Worm (Caenorhabditis elegans) whole organism, midembryonic: Measurements from ENCODE around the gene sre-19.

Experiments
- T22C8.4 ChIP-seq: fragments of 200-800 bp; sonication (Bioruptor generic); IDR thresholded peaks from 2 replicates; pipeline ENCODE4 v1.3.6; 2022; ENCODE audit warnings: missing genetic modification characterization, missing compliant biosample characterization
- cog-1 ChIP-seq: sonication (generic microtip); optimal IDR thresholded peaks from 2 replicates; lab custom pipeline; 2016; ENCODE audit warnings: missing genetic modification characterization, missing compliant biosample characterization
- flt-1 ChIP-seq: fragments of 200-800 bp; sonication (Bioruptor generic); IDR thresholded peaks from 2 replicates; pipeline ENCODE4 v1.3.6; 2022; ENCODE audit warnings: missing genetic modification characterization, missing compliant biosample characterization
- klf-2 ChIP-seq: fragments of 200-800 bp; sonication (Bioruptor generic); conservative IDR thresholded peaks from 2 replicates; pipeline ENCODE4 v1.3.6; 2022; ENCODE audit warnings: missing genetic modification reagents, missing genetic modification characterization, missing compliant biosample characterization
- med-1 ChIP-seq: sonication (generic microtip); optimal IDR thresholded peaks from 2 replicates; lab custom pipeline; 2017; ENCODE audit warnings: missing genetic modification characterization, mild to moderate bottlenecking, missing compliant biosample characterization, antibody characterized with exemption, missing genetic modification reagents; ENCODE audit not compliant: insufficient read depth
- ref-1 ChIP-seq: fragments of 200-800 bp; sonication (Bioruptor generic); conservative IDR thresholded peaks from 2 replicates; pipeline ENCODE4 v1.3.6; 2022; ENCODE audit warnings: missing genetic modification reagents, missing genetic modification characterization, missing compliant biosample characterization
- tab-1 ChIP-seq: fragments of 200-800 bp; sonication (Bioruptor generic); IDR thresholded peaks from 2 replicates; pipeline ENCODE4 v1.3.6; 2022; ENCODE audit warnings: missing genetic modification characterization, missing compliant biosample characterization
- ztf-23 ChIP-seq: fragments of 200-800 bp; sonication (Bioruptor generic); IDR thresholded peaks from 2 replicates; pipeline ENCODE4 v1.3.6; 2022; ENCODE audit warnings: missing genetic modification reagents, missing genetic modification characterization, missing compliant biosample characterization
- ztf-29 ChIP-seq: fragments of 200-800 bp; sonication (Bioruptor generic); IDR thresholded peaks from 2 replicates; pipeline ENCODE4 v1.3.6; 2022; ENCODE audit warnings: missing genetic modification reagents, missing genetic modification characterization, missing compliant biosample characterization

Gene sre-19

DNA sequence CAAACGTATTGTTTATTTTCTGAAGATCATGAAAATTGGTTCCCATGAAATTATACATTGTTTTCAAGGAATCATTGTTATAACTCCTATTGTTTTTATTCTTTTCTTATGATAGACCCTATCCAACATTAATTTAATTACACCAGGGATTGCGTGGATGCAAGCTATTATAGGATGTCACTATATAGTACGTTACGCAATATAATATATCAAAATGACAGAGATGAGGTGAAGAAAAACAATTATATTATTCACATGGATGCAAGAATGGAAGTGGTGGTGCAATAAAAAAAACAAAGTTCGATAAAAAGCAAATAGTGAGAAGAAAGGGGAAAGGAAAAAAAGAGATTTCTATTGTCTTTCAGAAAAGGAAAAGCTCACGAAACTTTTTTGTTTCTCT, 45.4 kb downstream of the sre-19 start:
- no peak for TF ChIP-seq T22C8.4
- TF ChIP-seq klf-2 (GFP tag; lab: Robert Waterston, UW): no peak
- TF ChIP-seq tab-1 (GFP tag; lab: Robert Waterston, UW): no peak
- TF ChIP-seq ztf-29 (GFP tag; lab: Robert Waterston, UW): no peak
- TF ChIP-seq ref-1: no peak
- no peak for TF ChIP-seq flt-1 (GFP tag; lab: Robert Waterston, UW)
- TF ChIP-seq med-1 (GFP tag; lab: Kevin White, UChicago): no peak
- TF ChIP-seq cog-1 (tag; lab: Kevin White, UChicago): no peak
- TF ChIP-seq ztf-23 (GFP tag; lab: Robert Waterston, UW): no peak

DNA sequence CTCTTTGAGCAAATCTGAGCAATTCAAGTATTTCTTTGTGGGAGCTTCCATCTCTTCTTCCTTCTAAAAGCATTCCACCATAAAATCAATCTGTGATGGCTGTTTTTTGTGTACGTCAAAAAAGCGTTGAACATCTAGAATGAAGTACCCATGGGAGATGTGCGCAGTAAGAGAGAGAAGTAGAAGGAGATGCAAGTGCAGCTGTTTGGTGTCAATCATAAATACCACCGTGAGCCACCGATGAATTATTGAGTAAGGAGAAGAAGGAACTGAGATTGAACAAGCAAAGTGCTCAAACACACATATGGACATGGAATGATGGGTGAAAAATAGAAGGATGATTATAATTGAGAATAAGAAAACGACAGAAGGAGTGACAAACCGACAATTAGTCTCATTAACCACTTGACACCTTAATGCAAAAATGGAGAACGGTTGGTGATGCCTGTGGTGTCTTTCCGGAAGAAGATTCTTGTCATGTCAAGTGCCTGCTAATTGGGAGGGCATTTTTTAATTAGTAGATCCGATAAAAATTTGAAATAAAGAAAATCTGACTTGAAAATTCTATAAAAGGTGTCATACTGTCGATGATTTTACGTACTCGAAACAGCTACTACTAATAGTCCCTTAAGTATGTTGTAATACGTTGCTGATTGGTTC, 46.5 kb downstream of the sre-19 start:
- TF ChIP-seq tab-1 (GFP tag; lab: Robert Waterston, UW): no peak
- TF ChIP-seq klf-2 (GFP tag; lab: Robert Waterston, UW): no peak
- TF ChIP-seq med-1 (GFP tag; lab: Kevin White, UChicago): no peak
- no peak for TF ChIP-seq ztf-23 (GFP tag; lab: Robert Waterston, UW)
